Worm (Caenorhabditis elegans): ENCODE results near the gene ZK381.2.

DNA sequence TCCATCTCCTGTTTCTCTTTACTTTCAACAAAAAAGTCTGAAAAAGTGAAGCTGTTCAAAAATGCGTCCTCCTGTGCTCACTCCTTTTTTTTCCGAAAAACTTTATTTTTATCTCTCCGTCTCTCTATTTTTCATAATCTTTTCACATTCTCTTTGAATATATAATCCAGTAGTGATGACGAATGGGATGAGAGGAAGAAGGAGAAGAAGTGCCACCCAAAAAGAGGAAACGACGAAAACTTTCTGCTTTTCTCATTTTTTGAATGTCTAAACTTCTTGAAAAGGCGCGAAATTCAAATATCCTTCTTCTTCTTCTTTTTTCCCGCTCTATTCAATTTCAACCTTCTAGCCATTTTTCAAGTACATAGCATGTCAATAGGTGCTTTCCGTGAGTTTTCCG, 10.6 kb upstream of the ZK381.2 start:
- no peak for TF ChIP-seq tbx-2 (tag; optimal IDR thresholded peaks at IDR 0.05)
- TF ChIP-seq snpc-4 (tag; optimal IDR thresholded peaks at IDR 0.05), result no peak
- peak in 1 of 2 experiments; percentile 35 for TF ChIP-seq lsy-2 (tag; optimal IDR thresholded peaks at IDR 0.05)
- no peak for TF ChIP-seq pag-3 (tag; optimal IDR thresholded peaks at IDR 0.05; ENCODE audit: borderline replicate concordance, insufficient read depth)
- TF ChIP-seq mdl-1 (tag; optimal IDR thresholded peaks at IDR 0.05), result no peak
- no peak for TF ChIP-seq elt-3 (tag; optimal IDR thresholded peaks at IDR 0.05)
- no peak for TF ChIP-seq skn-1 (tag; optimal IDR thresholded peaks at IDR 0.05)
- TF ChIP-seq sup-37 (GFP tag; optimal IDR thresholded peaks at IDR 0.05), result no peak
- TF ChIP-seq lin-13 (GFP tag; optimal IDR thresholded peaks at IDR 0.05), result no peak
- TF ChIP-seq lin-35 (GFP tag; optimal IDR thresholded peaks at IDR 0.05), result peak in 1 of 2 experiments; percentile 17
- peak; percentile 59 for TF ChIP-seq unc-86 (tag; optimal IDR thresholded peaks at IDR 0.05)

Measured in whole organism, L1 larva.